Fruit fly (Drosophila melanogaster) whole organism: Measurements from ENCODE around the gene sll.

Experiments
- Dll ChIP-seq: fragments of >200 bp; optimal IDR thresholded peaks from 2 replicates; lab custom pipeline; 2017
- pan ChIP-seq: fragments of >200 bp; optimal IDR thresholded peaks from 2 replicates; lab custom pipeline; 2017

DNA sequence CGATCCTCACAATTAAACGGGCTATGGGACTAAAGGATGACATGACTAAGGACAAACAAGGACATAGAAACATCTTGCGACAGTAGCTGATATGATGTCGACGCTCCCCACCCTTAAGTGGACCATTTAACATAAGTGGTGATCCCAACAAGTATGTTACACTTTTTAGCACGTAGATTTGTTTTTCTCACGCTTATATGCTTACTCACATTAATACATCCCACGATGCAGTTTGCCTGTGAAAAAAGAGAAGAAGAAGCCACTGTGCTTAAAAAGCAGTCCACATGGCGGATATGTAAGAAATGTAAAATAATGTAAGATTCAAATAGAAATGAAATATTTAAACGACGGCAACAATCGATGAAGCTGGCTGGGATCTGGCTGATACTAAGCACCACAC is 9.2 kb downstream of the sll start:
- no peak for TF ChIP-seq Dll
- no peak for TF ChIP-seq pan (lab: Kevin White, UChicago)
